Worm (Caenorhabditis elegans): ENCODE results near the gene cux-7.
A peak's percentile ranks its signal among the peaks of the same experiment; 100 is the strongest.

cux-7 gene

ce11 chrIII:7554697-7555145, 34.1 kb upstream of the cux-7 start (continued):
- TF ChIP-seq ceh-82 (tag; optimal IDR thresholded peaks at IDR 0.05) = no peak
- no peak for TF ChIP-seq nhr-11 (tag; optimal IDR thresholded peaks at IDR 0.05)
- no peak for TF ChIP-seq ceh-90 (tag; optimal IDR thresholded peaks at IDR 0.05)
- TF ChIP-seq vab-15 (tag; optimal IDR thresholded peaks at IDR 0.05) = no peak
- TF ChIP-seq nhr-90 (tag; optimal IDR thresholded peaks at IDR 0.05; ENCODE audit: poor library complexity) = peak; percentile 19
- no peak for TF ChIP-seq sox-4 (tag; optimal IDR thresholded peaks at IDR 0.05)
- no peak for TF ChIP-seq zag-1 (tag; optimal IDR thresholded peaks at IDR 0.05)
- TF ChIP-seq lin-35 (GFP tag; optimal IDR thresholded peaks at IDR 0.05) = no peak
- TF ChIP-seq efl-3 (GFP tag; optimal IDR thresholded peaks at IDR 0.05) = no peak
- TF ChIP-seq aha-1 (tag; optimal IDR thresholded peaks at IDR 0.05) = no peak
- no peak for TF ChIP-seq pag-3 (tag; optimal IDR thresholded peaks at IDR 0.05; ENCODE audit: borderline replicate concordance, insufficient read depth)
- TF ChIP-seq nhr-19 (GFP tag; conservative IDR thresholded peaks at IDR 0.05) = peak; percentile 32
- no peak for TF ChIP-seq lin-13 (GFP tag; optimal IDR thresholded peaks at IDR 0.05)
- TF ChIP-seq elt-3 (tag; optimal IDR thresholded peaks at IDR 0.05) = no peak
- TF ChIP-seq nhr-85 (tag) = peak; percentile 92
- no peak for TF ChIP-seq alr-1 (tag; optimal IDR thresholded peaks at IDR 0.05; ENCODE audit: borderline replicate concordance)
- no peak for TF ChIP-seq skn-1 (tag; optimal IDR thresholded peaks at IDR 0.05)

ce11 chrIII:7553693-7554226, 33.1 kb upstream of the cux-7 start:
- peak; percentile 44 for TF ChIP-seq mep-1 (tag; optimal IDR thresholded peaks at IDR 0.05)
- TF ChIP-seq ama-1 (optimal IDR thresholded peaks at IDR 0.05) = no peak
- peak; percentile 6 for TF ChIP-seq blmp-1 (tag; optimal IDR thresholded peaks at IDR 0.05)
- TF ChIP-seq fkh-10 (GFP tag; optimal IDR thresholded peaks at IDR 0.05) = no peak
- TF ChIP-seq nhr-85 (tag) = peak; percentile 55
- peak in 1 of 2 experiments; percentile 3 for TF ChIP-seq lsy-2 (tag; optimal IDR thresholded peaks at IDR 0.05)
- TF ChIP-seq lir-3 (tag; optimal IDR thresholded peaks at IDR 0.05; ENCODE audit: poor library complexity) = no peak
- TF ChIP-seq nhr-19 (GFP tag; conservative IDR thresholded peaks at IDR 0.05) = no peak
- TF ChIP-seq ceh-63 (GFP tag; optimal IDR thresholded peaks at IDR 0.05) = no peak
- no peak for TF ChIP-seq C16A3.4 (tag; optimal IDR thresholded peaks at IDR 0.05)
- TF ChIP-seq mdl-1 (tag; optimal IDR thresholded peaks at IDR 0.05) = no peak
- no peak for TF ChIP-seq unc-62 (GFP tag; optimal IDR thresholded peaks at IDR 0.05)
- no peak for TF ChIP-seq Y116A8C.19 (tag; optimal IDR thresholded peaks at IDR 0.05; ENCODE audit: borderline replicate concordance)
- peak; percentile 4 for TF ChIP-seq lin-14 (GFP tag; optimal IDR thresholded peaks at IDR 0.05)
- peak; percentile 18 for TF ChIP-seq nhr-71 (tag; optimal IDR thresholded peaks at IDR 0.05)
- peak; percentile 28 for TF ChIP-seq rnt-1 (tag; optimal IDR thresholded peaks at IDR 0.05)
- no peak for TF ChIP-seq egl-13 (tag; optimal IDR thresholded peaks at IDR 0.05)
- no peak for TF ChIP-seq hlh-17 (GFP tag; optimal IDR thresholded peaks at IDR 0.05; ENCODE audit: borderline replicate concordance)

- TF ChIP-seq pax-3 (tag; optimal IDR thresholded peaks at IDR 0.05) = no peak
- TF ChIP-seq lsy-2 (tag; optimal IDR thresholded peaks at IDR 0.05) = peak in 1 of 2 experiments; percentile 27
- no peak for TF ChIP-seq nhr-76 (tag; optimal IDR thresholded peaks at IDR 0.05)
- no peak for TF ChIP-seq swsn-7 (tag; optimal IDR thresholded peaks at IDR 0.05)
- peak; percentile 31 for TF ChIP-seq mep-1 (tag; optimal IDR thresholded peaks at IDR 0.05)
- TF ChIP-seq lin-14 (GFP tag; optimal IDR thresholded peaks at IDR 0.05) = peak; percentile 15
- no peak for TF ChIP-seq zag-1 (tag; optimal IDR thresholded peaks at IDR 0.05)
- TF ChIP-seq nhr-71 (tag; optimal IDR thresholded peaks at IDR 0.05) = peak; percentile 7
- 0 out of 2 replicates have a peak, but pooled peaks have one; percentile 31 for TF ChIP-seq mab-9 (GFP tag; IDR thresholded peaks at IDR 0.05)
- peak; percentile 25 for TF ChIP-seq blmp-1 (tag; optimal IDR thresholded peaks at IDR 0.05)
- TF ChIP-seq ztf-4 (tag; optimal IDR thresholded peaks at IDR 0.05) = no peak
- TF ChIP-seq lin-15B (tag; optimal IDR thresholded peaks at IDR 0.05) = no peak
- no peak for TF ChIP-seq alr-1 (tag; optimal IDR thresholded peaks at IDR 0.05; ENCODE audit: borderline replicate concordance)
- TF ChIP-seq skn-1 (tag; optimal IDR thresholded peaks at IDR 0.05) = no peak
These were observed 32.2 kb upstream of the cux-7 start for ce11 chrIII:7552859-7553258.
